Fruit fly (Drosophila melanogaster) Kc167 (cell line): ENCODE results near the gene CG12581.

Source experiments
- h ChIP-seq: fragments of >200 bp; optimal IDR thresholded peaks from 3 replicates; lab custom pipeline; 2018; ENCODE audit warnings: missing external identifiers
- psq ChIP-seq: fragments of >200 bp; optimal IDR thresholded peaks from 2 replicates; lab custom pipeline; 2017; ENCODE audit warnings: missing external identifiers

DNA sequence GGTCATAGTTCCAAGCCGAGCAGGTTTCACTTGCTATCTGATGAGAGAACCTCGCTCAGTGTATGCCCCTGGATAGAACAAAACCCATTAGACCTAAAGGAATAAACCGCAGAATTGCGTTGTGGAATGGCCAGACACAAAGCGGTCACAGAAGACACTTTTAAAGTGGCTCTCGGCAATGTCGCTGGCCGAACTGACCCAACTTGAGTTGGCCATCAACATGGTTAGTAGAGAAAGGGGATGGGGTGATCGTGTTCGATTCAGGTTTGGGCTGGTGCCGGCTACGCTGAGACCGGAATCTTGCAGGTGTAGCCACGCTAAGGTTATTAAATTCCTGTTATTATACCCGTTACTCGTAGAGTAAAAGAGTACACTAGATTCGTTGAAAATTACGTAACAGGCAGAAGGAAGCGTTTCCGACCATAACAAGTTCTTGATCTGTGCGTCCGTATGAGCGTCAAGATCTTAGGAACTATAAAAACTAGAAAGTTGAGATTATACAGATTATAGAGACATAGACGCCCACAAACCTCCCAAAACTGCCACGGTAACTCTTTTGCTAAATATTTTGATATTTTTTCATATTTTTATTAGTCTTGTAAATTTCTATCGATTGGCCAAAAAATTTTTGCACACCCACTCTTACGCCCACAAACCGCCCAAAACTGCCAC, 6.2 kb downstream of the CG12581 start:
- TF ChIP-seq psq (lab: Kevin White, UChicago) (no peak), h (lab: Kevin White, UChicago) (no peak)
